Fruit fly (Drosophila melanogaster): Measurements from ENCODE around the gene mRpL15.

Gene mRpL15

DNA sequence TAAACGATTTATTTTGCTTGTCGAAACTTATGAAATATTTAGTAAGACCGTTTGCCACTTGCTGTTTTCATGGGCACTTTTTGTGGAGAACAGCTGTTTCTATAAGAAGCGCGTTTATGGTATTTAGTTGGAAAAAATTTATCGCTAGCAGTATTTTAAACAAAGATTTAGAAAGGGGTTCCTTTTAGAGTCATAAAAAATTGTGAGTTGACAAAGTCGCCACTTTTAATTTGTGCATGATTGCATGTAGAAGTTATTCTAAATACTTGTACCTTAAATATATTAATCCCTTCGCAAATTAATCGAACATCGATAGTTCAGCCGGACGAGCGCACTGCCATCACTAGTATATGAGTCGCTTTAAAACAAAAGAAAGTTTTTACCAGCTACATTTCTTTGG lies 3.7 kb downstream of the mRpL15 start, which contains the start of the genes Las and Psn:
Gene Las, minus strand, starts transcription at position 65 of the 400 bp plus-strand sequence.
Gene Psn, plus strand, starts transcription at position 172 of the 400 bp plus-strand sequence.
- TF ChIP-seq psq (optimal IDR thresholded peaks at IDR 0.05) (no peak), ttk (optimal IDR thresholded peaks at IDR 0.05) (no peak), insv (optimal IDR thresholded peaks at IDR 0.05) (no peak), h (optimal IDR thresholded peaks at IDR 0.05) (no peak), Sin3A (optimal IDR thresholded peaks at IDR 0.05) (no peak), Myc (optimal IDR thresholded peaks at IDR 0.05) (no peak)

DNA sequence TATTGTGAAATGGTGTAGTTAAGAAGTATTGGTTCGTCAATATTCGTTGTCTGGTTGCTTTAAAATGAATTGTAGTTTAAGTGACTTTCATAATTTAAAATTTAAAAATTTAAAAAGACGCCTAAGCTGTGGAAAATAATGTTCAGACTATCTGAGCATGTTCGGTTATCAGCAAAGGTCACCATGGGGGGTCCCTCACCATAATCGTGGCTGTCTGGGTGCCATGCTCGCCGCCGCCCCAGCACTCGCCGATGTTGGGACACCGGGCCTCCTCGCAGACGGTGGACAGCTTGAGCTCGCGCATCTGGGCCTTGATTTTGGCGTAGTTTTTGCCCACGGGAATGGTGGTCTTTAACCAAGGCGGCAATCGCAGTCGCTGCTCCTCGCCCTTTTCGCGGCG lies 4.4 kb downstream of the mRpL15 start:
- TF ChIP-seq Myc (optimal IDR thresholded peaks at IDR 0.05) (no peak), insv (optimal IDR thresholded peaks at IDR 0.05) (no peak), psq (optimal IDR thresholded peaks at IDR 0.05) (no peak), Sin3A (optimal IDR thresholded peaks at IDR 0.05) (no peak), h (optimal IDR thresholded peaks at IDR 0.05) (no peak), ttk (optimal IDR thresholded peaks at IDR 0.05) (no peak)

DNA sequence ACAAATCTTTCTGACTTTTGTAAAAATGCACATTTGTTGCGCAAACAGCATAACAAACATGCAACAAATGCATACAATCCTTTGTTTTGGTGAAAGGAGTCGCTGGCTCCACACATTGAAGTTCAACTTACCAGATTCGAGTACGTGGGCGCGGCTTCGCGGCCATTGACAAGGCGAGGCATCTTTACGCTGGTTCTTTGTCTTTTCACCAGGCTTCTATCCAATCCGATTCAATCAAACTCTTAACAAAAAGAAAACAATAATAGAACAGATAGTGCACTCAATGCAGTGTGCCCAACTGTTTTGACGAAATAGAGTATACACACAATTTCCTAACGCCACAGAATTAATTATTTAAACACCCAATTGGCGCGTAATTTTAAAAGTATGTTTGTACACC lies 5.8 kb downstream of the mRpL15 start, which contains the start of gene CG5262:
Gene CG5262, minus strand, starts transcription at position 294 of the 400 bp plus-strand sequence.
- TF ChIP-seq psq (optimal IDR thresholded peaks at IDR 0.05) (no peak), insv (optimal IDR thresholded peaks at IDR 0.05) (no peak), Myc (optimal IDR thresholded peaks at IDR 0.05) (no peak), h (optimal IDR thresholded peaks at IDR 0.05) (no peak), ttk (optimal IDR thresholded peaks at IDR 0.05) (no peak), Sin3A (optimal IDR thresholded peaks at IDR 0.05) (no peak)

DNA sequence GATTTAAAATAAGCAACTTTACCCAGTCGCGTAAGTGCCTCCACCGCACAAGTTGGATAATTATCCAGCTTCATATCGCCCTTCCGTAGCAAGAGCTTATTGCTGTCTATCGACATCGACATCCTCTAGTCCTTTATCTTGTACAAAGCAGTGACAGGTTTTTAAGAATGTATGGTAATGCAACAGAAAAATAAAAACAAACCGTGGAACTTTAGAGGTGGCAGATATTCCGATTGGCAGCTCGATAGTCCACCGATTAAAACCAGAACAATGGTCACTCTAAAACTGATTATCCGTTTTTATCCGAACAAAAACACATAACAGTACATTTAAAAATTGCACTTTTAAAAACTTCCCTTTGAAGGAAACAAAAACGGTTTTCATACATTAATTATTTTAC lies 8.6 kb downstream of the mRpL15 start, which contains the start of gene CG5274:
Gene CG5274, minus strand, starts transcription at position 218 of the 400 bp plus-strand sequence.
- no peak for TF ChIP-seq h (optimal IDR thresholded peaks at IDR 0.05)
- TF ChIP-seq Myc (optimal IDR thresholded peaks at IDR 0.05), result no peak
- TF ChIP-seq psq (optimal IDR thresholded peaks at IDR 0.05), result no peak
- no peak for TF ChIP-seq insv (optimal IDR thresholded peaks at IDR 0.05)
- no peak for TF ChIP-seq Sin3A (optimal IDR thresholded peaks at IDR 0.05)
- TF ChIP-seq ttk (optimal IDR thresholded peaks at IDR 0.05), result no peak

DNA sequence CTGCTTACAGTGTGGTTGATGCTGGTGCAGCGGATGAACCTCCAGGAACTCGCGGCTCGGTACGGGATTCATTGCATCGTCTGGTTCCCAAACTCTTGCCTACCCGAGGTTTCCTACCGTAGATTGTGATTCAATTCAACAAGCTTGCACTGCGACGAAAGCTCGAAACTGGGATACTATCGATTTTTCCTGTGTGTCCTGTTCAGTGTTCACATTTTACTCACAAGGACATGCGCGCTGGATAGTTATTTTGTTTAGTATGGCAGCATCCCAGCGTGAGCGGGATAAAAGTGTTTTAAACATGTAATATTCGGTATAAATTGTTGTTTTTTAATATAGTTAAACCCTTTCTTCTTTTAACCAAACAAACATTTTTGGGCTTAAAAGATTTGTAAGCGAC lies 10.1 kb downstream of the mRpL15 start, which contains the start of gene CG5282:
Gene CG5282, minus strand, starts transcription at position 184 of the 400 bp plus-strand sequence.
- TF ChIP-seq insv (optimal IDR thresholded peaks at IDR 0.05) (no peak), ttk (optimal IDR thresholded peaks at IDR 0.05) (no peak), Sin3A (optimal IDR thresholded peaks at IDR 0.05) (no peak), h (optimal IDR thresholded peaks at IDR 0.05) (no peak), Myc (optimal IDR thresholded peaks at IDR 0.05) (no peak), psq (optimal IDR thresholded peaks at IDR 0.05) (no peak)

DNA sequence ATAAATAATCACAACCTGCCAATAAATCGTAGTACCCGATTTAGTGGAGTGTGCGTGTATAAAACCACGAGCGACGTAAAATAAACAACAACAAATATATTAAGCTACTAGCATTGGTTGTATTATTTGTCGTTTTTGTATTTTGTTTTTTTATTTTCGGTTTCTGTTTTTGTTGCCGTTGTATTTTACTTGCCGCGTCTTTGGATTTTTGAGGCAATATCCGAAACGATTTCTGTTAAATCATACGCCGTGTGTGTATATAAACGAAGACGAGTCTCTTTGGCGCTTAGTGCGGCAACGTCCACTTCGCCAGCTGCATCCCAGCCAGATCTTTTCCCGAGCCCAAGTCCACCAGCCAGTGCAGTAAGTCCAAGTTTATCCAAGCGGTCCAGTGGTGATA lies 22.7 kb downstream of the mRpL15 start, which contains the start of gene zye:
Gene zye, plus strand, starts transcription at position 301 of the 400 bp plus-strand sequence.
- TF ChIP-seq psq (optimal IDR thresholded peaks at IDR 0.05) (no peak), h (optimal IDR thresholded peaks at IDR 0.05) (no peak), Myc (optimal IDR thresholded peaks at IDR 0.05) (no peak)

- TF ChIP-seq insv (optimal IDR thresholded peaks at IDR 0.05), result no peak
- no peak for TF ChIP-seq Sin3A (optimal IDR thresholded peaks at IDR 0.05)
- no peak for TF ChIP-seq h (optimal IDR thresholded peaks at IDR 0.05)
- TF ChIP-seq ttk (optimal IDR thresholded peaks at IDR 0.05), result no peak
- no peak for TF ChIP-seq psq (optimal IDR thresholded peaks at IDR 0.05)
- no peak for TF ChIP-seq Myc (optimal IDR thresholded peaks at IDR 0.05)
These were observed 25.2 kb downstream of the mRpL15 start for dm6 chr3L:20410780-20411179.

DNA sequence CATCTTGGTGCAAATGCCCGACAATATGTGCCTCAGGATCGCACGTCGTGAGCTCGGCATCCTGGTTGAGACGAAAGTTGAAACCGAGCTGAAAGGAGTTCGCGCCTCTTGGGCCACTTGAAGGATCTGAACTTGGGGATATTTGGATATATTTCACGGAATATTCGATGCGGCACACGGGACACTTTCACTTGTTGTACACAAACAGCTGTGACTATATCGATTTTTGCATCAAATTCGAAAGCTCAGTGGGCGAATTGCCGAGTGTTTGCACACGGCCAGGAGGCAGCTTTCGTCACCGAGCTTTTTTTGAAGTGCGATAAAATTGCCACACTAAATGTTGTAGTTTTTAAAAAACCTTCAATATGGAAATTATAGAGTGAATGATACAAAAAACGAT lies 25.7 kb downstream of the mRpL15 start, which contains the start of gene CG13248:
Gene CG13248, minus strand, starts transcription at position 222 of the 400 bp plus-strand sequence.
- TF ChIP-seq Sin3A (optimal IDR thresholded peaks at IDR 0.05) (no peak), insv (optimal IDR thresholded peaks at IDR 0.05) (no peak), h (optimal IDR thresholded peaks at IDR 0.05) (no peak), ttk (optimal IDR thresholded peaks at IDR 0.05) (no peak), psq (optimal IDR thresholded peaks at IDR 0.05) (no peak), Myc (optimal IDR thresholded peaks at IDR 0.05) (no peak)

DNA sequence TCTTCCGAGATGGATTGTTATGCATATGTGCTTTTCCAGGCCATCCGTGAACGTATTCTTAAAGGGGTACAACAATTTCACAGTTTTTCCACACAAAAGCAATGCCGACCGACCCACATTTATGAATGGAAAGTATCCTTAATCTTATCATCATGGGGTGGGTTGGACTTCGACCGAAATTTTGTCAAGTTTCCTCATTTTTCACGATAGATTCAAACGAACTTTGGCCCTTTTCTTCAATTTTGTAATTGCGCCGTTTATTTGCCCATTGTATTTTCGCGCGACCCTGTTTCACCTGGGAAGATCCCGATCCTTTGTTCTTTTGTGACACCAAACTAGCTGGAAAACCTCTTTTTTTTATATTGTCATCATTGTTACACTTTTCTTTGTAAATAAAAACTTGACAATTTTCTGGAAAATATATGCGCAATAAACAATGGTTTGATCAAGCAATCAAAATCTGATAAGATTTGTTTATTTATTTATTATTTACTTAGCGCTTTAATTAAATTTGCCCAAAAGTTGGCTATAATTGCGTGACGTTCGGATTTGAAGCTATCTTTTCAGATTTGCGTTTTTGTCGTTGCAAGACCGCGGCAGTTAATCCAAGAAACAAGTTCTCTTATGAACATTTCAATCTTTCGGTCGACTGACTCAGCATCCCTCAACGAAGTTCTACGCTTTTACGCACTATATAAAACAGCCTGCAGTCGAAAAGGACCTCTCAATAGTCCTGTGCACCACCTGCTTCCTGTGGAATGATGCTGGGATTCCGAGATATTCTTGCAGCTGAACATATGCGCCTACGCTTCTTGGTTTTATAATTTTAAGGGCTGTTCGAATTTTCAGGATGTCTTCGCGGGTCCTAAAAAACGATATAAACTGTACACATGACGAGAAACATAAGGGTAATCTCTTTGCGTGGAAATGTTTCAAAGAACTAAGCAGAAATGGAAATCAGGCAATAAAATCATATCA lies 29.7 kb downstream of the mRpL15 start:
- no peak for TF ChIP-seq psq (optimal IDR thresholded peaks at IDR 0.05)
- TF ChIP-seq h (optimal IDR thresholded peaks at IDR 0.05), result no peak

DNA sequence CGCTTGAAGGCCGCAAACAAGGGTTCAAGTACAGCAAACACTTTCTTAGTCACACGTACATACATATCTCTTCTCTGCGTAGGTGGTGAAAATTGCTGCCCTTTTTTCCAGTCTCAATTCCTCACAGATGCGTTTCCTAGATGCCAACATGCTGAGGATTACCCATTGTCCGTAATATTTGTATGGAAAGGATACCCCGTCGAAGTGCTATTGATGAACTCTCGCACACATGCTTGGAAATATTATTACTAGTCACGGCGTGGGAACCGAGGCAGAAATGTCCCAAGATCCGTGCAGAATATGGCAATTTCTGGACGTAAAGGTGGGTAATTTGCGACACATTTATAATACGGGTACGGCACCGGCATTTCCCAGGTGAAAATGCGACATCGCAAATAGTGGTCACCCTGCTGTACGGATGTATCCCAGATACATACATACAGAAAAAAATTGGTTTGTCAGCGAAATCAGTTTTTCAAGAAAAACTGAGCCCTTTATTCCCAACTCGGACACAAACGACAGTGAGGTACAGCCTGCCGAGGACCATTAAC lies 30.6 kb downstream of the mRpL15 start:
- TF ChIP-seq insv (optimal IDR thresholded peaks at IDR 0.05) (no peak), h (optimal IDR thresholded peaks at IDR 0.05) (no peak), Sin3A (optimal IDR thresholded peaks at IDR 0.05) (no peak), ttk (optimal IDR thresholded peaks at IDR 0.05) (no peak), Myc (optimal IDR thresholded peaks at IDR 0.05) (no peak), psq (optimal IDR thresholded peaks at IDR 0.05) (no peak)

DNA sequence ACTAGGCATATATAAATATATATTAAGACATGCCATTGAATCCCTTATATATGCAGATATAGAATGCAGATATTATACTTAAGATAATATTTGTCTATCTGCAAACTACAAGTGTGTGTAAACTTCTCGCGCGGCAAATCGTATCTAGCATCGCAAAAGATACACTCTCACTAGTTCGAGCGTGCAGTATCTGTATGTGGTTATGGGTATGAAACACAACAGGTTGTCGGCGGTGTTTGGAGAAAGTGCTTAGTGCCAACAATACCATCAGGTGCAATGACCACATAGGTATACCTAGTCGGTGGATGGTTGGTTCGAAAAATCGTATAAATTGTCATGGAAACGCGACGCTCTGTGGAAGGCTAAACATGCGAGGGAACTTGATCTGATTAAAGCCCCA lies 31.5 kb downstream of the mRpL15 start:
- TF ChIP-seq ttk (optimal IDR thresholded peaks at IDR 0.05), result no peak
- TF ChIP-seq Sin3A (optimal IDR thresholded peaks at IDR 0.05), result no peak
- TF ChIP-seq Myc (optimal IDR thresholded peaks at IDR 0.05), result no peak
- no peak for TF ChIP-seq insv (optimal IDR thresholded peaks at IDR 0.05)
- no peak for TF ChIP-seq h (optimal IDR thresholded peaks at IDR 0.05)
- TF ChIP-seq psq (optimal IDR thresholded peaks at IDR 0.05), result no peak

All from Kc167 (cell line).